Worm (Caenorhabditis elegans) whole organism, L3 larva: Measurements from ENCODE around the gene mdt-15.

Source experiments
- R02D3.7 ChIP-seq: fragments of 150-350 bp; optimal IDR thresholded peaks from 2 replicates; lab custom pipeline; 2014; ENCODE audit warnings: missing biosample characterization, missing genetic modification characterization
- ZK546.5 ChIP-seq: sonication (generic microtip); optimal IDR thresholded peaks from 2 replicates; lab custom pipeline; 2017; ENCODE audit warnings: missing biosample characterization, missing genetic modification characterization
- ama-1 ChIP-seq: fragments of 150-350 bp; optimal IDR thresholded peaks from 2 replicates; lab custom pipeline; 2018
- ceh-16 ChIP-seq: sonication (generic microtip); optimal IDR thresholded peaks from 2 replicates; lab custom pipeline; 2017; ENCODE audit warnings: missing biosample characterization, missing genetic modification characterization
- ceh-28 ChIP-seq: fragments of 150-350 bp; optimal IDR thresholded peaks from 2 replicates; lab custom pipeline; 2014; ENCODE audit warnings: missing biosample characterization, missing genetic modification reagents, missing genetic modification characterization
- ceh-82 ChIP-seq: fragments of 150-350 bp; optimal IDR thresholded peaks from 2 replicates; lab custom pipeline; 2014; ENCODE audit warnings: missing biosample characterization, missing genetic modification characterization
- ceh-9 ChIP-seq: sonication (generic microtip); optimal IDR thresholded peaks from 2 replicates; lab custom pipeline; 2018; ENCODE audit warnings: missing biosample characterization, missing genetic modification characterization
- daf-12 ChIP-seq: fragments of 150-350 bp; optimal IDR thresholded peaks from 2 replicates; lab custom pipeline; 2014; ENCODE audit warnings: missing biosample characterization, missing genetic modification reagents, missing genetic modification characterization
- egl-27 ChIP-seq: sonication (generic microtip); optimal IDR thresholded peaks from 4 replicates; lab custom pipeline; 2017; ENCODE audit warnings: missing biosample characterization, missing genetic modification reagents, missing genetic modification characterization
- egl-5 ChIP-seq: fragments of 150-350 bp; optimal IDR thresholded peaks from 2 replicates; lab custom pipeline; 2017; ENCODE audit warnings: missing biosample characterization, missing genetic modification reagents, missing genetic modification characterization, inconsistent platforms
- elt-1 ChIP-seq: fragments of 150-350 bp; optimal IDR thresholded peaks from 2 replicates; lab custom pipeline; 2014; ENCODE audit warnings: missing biosample characterization, missing genetic modification characterization
- elt-2 ChIP-seq: sonication (generic microtip); optimal IDR thresholded peaks from 2 replicates; lab custom pipeline; 2016; ENCODE audit warnings: missing genetic modification reagents, mild to moderate bottlenecking, missing genetic modification characterization, missing compliant biosample characterization
- elt-3 ChIP-seq, 3 experiments: fragments of 150-350 bp in 1 of 3; sonication (generic microtip) in 2 of 3; optimal IDR thresholded peaks; 2 replicates in 2 of 3; 4 replicates in 1 of 3; lab custom pipeline; 2014 to 2017; ENCODE audit warnings: missing biosample characterization in 3 of 3, missing genetic modification characterization in 3 of 3
- eor-1 ChIP-seq, 2 experiments: fragments of 150-350 bp; optimal IDR thresholded peaks; 2 replicates each; lab custom pipeline; 2014 to 2018; ENCODE audit warnings: missing biosample characterization in 2 of 2, missing genetic modification characterization in 2 of 2
- fkh-10 ChIP-seq: sonication (generic microtip); optimal IDR thresholded peaks from 2 replicates; lab custom pipeline; 2017; ENCODE audit warnings: missing biosample characterization, missing genetic modification reagents, missing genetic modification characterization
- fkh-2 ChIP-seq: fragments of 150-350 bp; optimal IDR thresholded peaks from 2 replicates; lab custom pipeline; 2014; ENCODE audit warnings: missing biosample characterization, missing genetic modification reagents, missing genetic modification characterization
- hmg-11 ChIP-seq: sonication (generic microtip); optimal IDR thresholded peaks from 2 replicates; lab custom pipeline; 2016; ENCODE audit warnings: missing genetic modification characterization, missing compliant biosample characterization
- jun-1 ChIP-seq: fragments of 150-350 bp; optimal IDR thresholded peaks from 2 replicates; lab custom pipeline; 2014; ENCODE audit warnings: missing biosample characterization, missing genetic modification reagents, missing genetic modification characterization
- lin-15B ChIP-seq: fragments of 150-350 bp; optimal IDR thresholded peaks from 2 replicates; lab custom pipeline; 2014; ENCODE audit warnings: missing biosample characterization, missing genetic modification characterization
- lin-39 ChIP-seq: fragments of 150-350 bp; optimal IDR thresholded peaks from 2 replicates; lab custom pipeline; 2018; ENCODE audit warnings: missing biosample characterization, missing genetic modification reagents, missing genetic modification characterization
- mdl-1 ChIP-seq: fragments of 150-350 bp; optimal IDR thresholded peaks from 2 replicates; lab custom pipeline; 2014; ENCODE audit warnings: missing biosample characterization, missing genetic modification characterization
- mml-1 ChIP-seq: fragments of 150-350 bp; sonication (generic microtip); optimal IDR thresholded peaks from 3 replicates; lab custom pipeline; 2014; ENCODE audit warnings: missing biosample characterization, missing genetic modification characterization
- nfya-1 ChIP-seq: sonication (generic microtip); optimal IDR thresholded peaks from 2 replicates; lab custom pipeline; 2017; ENCODE audit warnings: missing genetic modification characterization, mild to moderate bottlenecking, missing compliant biosample characterization, antibody characterized with exemption, moderate library complexity; ENCODE audit not compliant: insufficient read depth
- nhr-11 ChIP-seq: fragments of 150-350 bp; optimal IDR thresholded peaks from 2 replicates; lab custom pipeline; 2014; ENCODE audit warnings: missing biosample characterization, missing genetic modification characterization
- nhr-12 ChIP-seq: fragments of 150-350 bp; optimal IDR thresholded peaks from 2 replicates; lab custom pipeline; 2014; ENCODE audit warnings: missing biosample characterization, missing genetic modification characterization
- nhr-23 ChIP-seq: fragments of 150-350 bp; optimal IDR thresholded peaks from 2 replicates; lab custom pipeline; 2014; ENCODE audit warnings: missing biosample characterization, missing genetic modification reagents, missing genetic modification characterization
- nhr-237 ChIP-seq: fragments of 150-350 bp; optimal IDR thresholded peaks from 2 replicates; lab custom pipeline; 2014; ENCODE audit warnings: missing biosample characterization, missing genetic modification characterization
- nhr-25 ChIP-seq: sonication (generic microtip); optimal IDR thresholded peaks from 2 replicates; lab custom pipeline; 2017; ENCODE audit warnings: missing biosample characterization, missing genetic modification characterization
- nhr-28 ChIP-seq: fragments of 150-350 bp; optimal IDR thresholded peaks from 2 replicates; lab custom pipeline; 2014; ENCODE audit warnings: missing biosample characterization, missing genetic modification characterization
- nhr-67 ChIP-seq: fragments of 150-350 bp; optimal IDR thresholded peaks from 2 replicates; lab custom pipeline; 2014; ENCODE audit warnings: missing biosample characterization, missing genetic modification characterization
- nhr-76 ChIP-seq: fragments of 150-350 bp; sonication (generic microtip); optimal IDR thresholded peaks from 5 replicates; lab custom pipeline; 2014; ENCODE audit warnings: missing biosample characterization, missing genetic modification characterization
- nhr-77 ChIP-seq: fragments of 150-350 bp; optimal IDR thresholded peaks from 2 replicates; lab custom pipeline; 2014; ENCODE audit warnings: missing biosample characterization, missing genetic modification characterization
- pha-4 ChIP-seq: fragments of 150-350 bp; optimal IDR thresholded peaks from 2 replicates; lab custom pipeline; 2014; ENCODE audit warnings: missing biosample characterization, missing genetic modification reagents, missing genetic modification characterization
- sea-2 ChIP-seq: fragments of 150-350 bp; sonication (generic microtip); optimal IDR thresholded peaks from 4 replicates; lab custom pipeline; 2014; ENCODE audit warnings: missing biosample characterization, missing genetic modification reagents, missing genetic modification characterization
- skn-1 ChIP-seq: fragments of 150-350 bp; optimal IDR thresholded peaks from 2 replicates; lab custom pipeline; 2014; ENCODE audit warnings: missing biosample characterization, missing genetic modification characterization
- snpc-4 ChIP-seq: fragments of 150-350 bp; optimal IDR thresholded peaks from 2 replicates; lab custom pipeline; 2014; ENCODE audit warnings: missing biosample characterization, missing genetic modification characterization
- tbx-2 ChIP-seq: sonication (generic microtip); optimal IDR thresholded peaks from 2 replicates; lab custom pipeline; 2016; ENCODE audit warnings: mild to moderate bottlenecking, missing genetic modification characterization, missing compliant biosample characterization
- unc-62 ChIP-seq: fragments of 150-350 bp; sonication (generic microtip); optimal IDR thresholded peaks from 4 replicates; lab custom pipeline; 2014; ENCODE audit warnings: missing biosample characterization, missing genetic modification reagents, missing genetic modification characterization
- zag-1 ChIP-seq: fragments of 150-350 bp; optimal IDR thresholded peaks from 2 replicates; lab custom pipeline; 2014; ENCODE audit warnings: missing biosample characterization, missing genetic modification characterization
- ztf-4 ChIP-seq: fragments of 150-350 bp; optimal IDR thresholded peaks from 2 replicates; lab custom pipeline; 2014; ENCODE audit warnings: missing biosample characterization, missing genetic modification characterization

Gene mdt-15

DNA sequence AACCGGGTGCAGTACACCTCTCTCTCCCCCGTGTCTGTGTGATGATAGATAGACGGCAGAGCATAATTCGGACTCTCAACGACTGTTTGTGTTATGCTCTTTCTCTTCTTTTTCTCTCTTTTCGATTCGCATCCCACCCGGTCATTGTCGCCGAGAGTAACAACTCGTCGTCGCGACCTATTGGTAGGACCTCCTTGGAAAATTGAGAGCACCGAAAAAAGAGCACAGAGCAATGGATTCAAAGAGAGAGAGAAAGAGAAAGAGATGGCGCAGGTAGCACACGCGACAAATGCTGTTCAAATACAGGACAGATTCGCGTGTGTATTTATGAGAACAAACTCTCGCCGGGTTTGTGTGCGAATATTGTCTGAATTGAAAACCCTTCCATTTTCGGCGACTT is 10.1 kb upstream of the mdt-15 start:
- no peak for TF ChIP-seq nhr-76 (tag; lab: Kevin White, UChicago)
- no peak for TF ChIP-seq ceh-82
- no peak for TF ChIP-seq hmg-11 (tag; lab: Kevin White, UChicago)
- TF ChIP-seq egl-5: no peak
- TF ChIP-seq pha-4: peak; percentile 71
- no peak for TF ChIP-seq snpc-4 (tag; lab: Kevin White, UChicago)
- no peak for TF ChIP-seq elt-3 (tag; optimal IDR thresholded peaks at IDR 0.05; lab: Kevin White, UChicago)
- TF ChIP-seq lin-39 (tag; lab: Kevin White, UChicago): peak; percentile 21

DNA sequence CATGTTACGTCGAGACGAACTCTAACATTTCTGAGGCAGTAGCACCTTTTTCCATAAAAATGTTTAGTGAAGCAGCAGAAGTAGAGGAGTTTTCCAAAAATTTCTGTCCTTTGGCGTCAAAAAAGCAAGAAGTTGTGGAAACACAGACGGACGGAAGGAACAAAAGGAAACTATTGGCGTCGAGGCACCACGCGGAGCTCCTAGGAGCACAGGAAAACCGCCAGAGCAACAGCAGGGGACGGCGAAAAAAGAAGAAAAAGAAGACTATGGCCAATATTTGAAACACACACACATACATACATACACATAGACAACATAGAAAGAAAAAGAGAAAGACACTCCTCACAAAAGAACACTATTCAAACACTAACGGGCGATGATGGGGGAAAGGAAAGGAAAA is 9.4 kb upstream of the mdt-15 start:
- TF ChIP-seq nhr-28 (no peak), nfya-1 (tag; lab: Kevin White, UChicago) (peak; percentile 23), hmg-11 (tag; lab: Kevin White, UChicago) (peak; percentile 7), pha-4 (peak; percentile 60)
- TF ChIP-seq, all 47 proteins: peak for 3

DNA sequence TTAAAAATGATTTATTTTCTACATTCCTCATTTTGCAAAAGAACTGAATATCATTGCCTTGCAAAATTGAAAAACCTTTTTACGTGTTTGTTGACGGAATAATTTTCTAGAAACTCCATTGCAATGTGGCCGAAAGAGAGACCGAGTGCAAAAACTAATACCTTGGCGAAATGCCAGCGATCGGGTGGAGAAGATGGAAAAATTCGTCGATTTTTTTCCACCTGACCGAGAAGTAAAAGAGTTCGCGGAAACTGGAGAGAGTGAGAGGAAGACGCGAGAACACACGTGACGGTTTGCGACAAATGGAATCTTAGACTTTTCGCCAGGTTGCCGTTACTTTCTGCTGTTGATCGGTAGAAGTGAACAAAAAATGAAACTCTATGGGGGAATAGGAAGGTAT is 8.1 kb upstream of the mdt-15 start:
- no peak for TF ChIP-seq daf-12 (tag; lab: Kevin White, UChicago)
- TF ChIP-seq ZK546.5 (tag; lab: Kevin White, UChicago): no peak
- no peak for TF ChIP-seq mml-1 (tag; lab: Kevin White, UChicago)
- no peak for TF ChIP-seq lin-39 (tag; lab: Kevin White, UChicago)
- TF ChIP-seq R02D3.7 (tag; lab: Kevin White, UChicago): no peak
- TF ChIP-seq zag-1 (tag; lab: Kevin White, UChicago): no peak
- peak; percentile 20 for TF ChIP-seq egl-5
- TF ChIP-seq nhr-23 (tag; lab: Kevin White, UChicago): peak; percentile 56
- TF ChIP-seq nhr-76 (tag; lab: Kevin White, UChicago): no peak
- TF ChIP-seq skn-1 (tag; lab: Kevin White, UChicago): no peak
- no peak for TF ChIP-seq ceh-9 (tag; lab: Kevin White, UChicago)
- no peak for TF ChIP-seq egl-27 (tag; lab: Kevin White, UChicago)
- no peak for TF ChIP-seq ztf-4 (tag; lab: Kevin White, UChicago)
- TF ChIP-seq sea-2 (GFP tag; lab: Kevin White, UChicago): no peak
- TF ChIP-seq nhr-12 (tag; lab: Kevin White, UChicago): no peak
- TF ChIP-seq nfya-1 (tag; lab: Kevin White, UChicago): peak; percentile 17
- no peak for TF ChIP-seq nhr-237 (tag; lab: Kevin White, UChicago)
- TF ChIP-seq ceh-82: no peak
- peak; percentile 8 for TF ChIP-seq mdl-1 (tag; lab: Kevin White, UChicago)
- no peak for TF ChIP-seq fkh-10 (GFP tag; lab: Kevin White, UChicago)
- TF ChIP-seq ceh-28 (tag; lab: Kevin White, UChicago): no peak
- TF ChIP-seq eor-1 (tag; optimal IDR thresholded peaks at IDR 0.05; lab: Kevin White, UChicago): no peak
- TF ChIP-seq hmg-11 (tag; lab: Kevin White, UChicago): peak; percentile 3
- TF ChIP-seq ceh-16 (tag; lab: Kevin White, UChicago): no peak
- no peak for TF ChIP-seq tbx-2
- TF ChIP-seq lin-15B (tag; lab: Kevin White, UChicago): no peak
- TF ChIP-seq nhr-67 (tag; lab: Kevin White, UChicago): no peak
- no peak for TF ChIP-seq snpc-4 (tag; lab: Kevin White, UChicago)
- peak; percentile 74 for TF ChIP-seq nhr-25
- TF ChIP-seq nhr-11 (tag; lab: Kevin White, UChicago): no peak
- no peak for TF ChIP-seq ama-1 (lab: Kevin White, UChicago)
- TF ChIP-seq pha-4: peak; percentile 53
- no peak for TF ChIP-seq unc-62 (GFP tag; lab: Kevin White, UChicago)
- no peak for TF ChIP-seq elt-2 (tag; lab: Kevin White, UChicago)
- no peak for TF ChIP-seq elt-1
- no peak for TF ChIP-seq elt-3 (tag; optimal IDR thresholded peaks at IDR 0.05; lab: Kevin White, UChicago)
- no peak for TF ChIP-seq nhr-77 (tag; lab: Kevin White, UChicago)
- no peak for TF ChIP-seq fkh-2 (tag; lab: Kevin White, UChicago)
- TF ChIP-seq jun-1: peak; percentile 23
